Fruit fly (Drosophila melanogaster): ENCODE data around the gene S1P.

DNA sequence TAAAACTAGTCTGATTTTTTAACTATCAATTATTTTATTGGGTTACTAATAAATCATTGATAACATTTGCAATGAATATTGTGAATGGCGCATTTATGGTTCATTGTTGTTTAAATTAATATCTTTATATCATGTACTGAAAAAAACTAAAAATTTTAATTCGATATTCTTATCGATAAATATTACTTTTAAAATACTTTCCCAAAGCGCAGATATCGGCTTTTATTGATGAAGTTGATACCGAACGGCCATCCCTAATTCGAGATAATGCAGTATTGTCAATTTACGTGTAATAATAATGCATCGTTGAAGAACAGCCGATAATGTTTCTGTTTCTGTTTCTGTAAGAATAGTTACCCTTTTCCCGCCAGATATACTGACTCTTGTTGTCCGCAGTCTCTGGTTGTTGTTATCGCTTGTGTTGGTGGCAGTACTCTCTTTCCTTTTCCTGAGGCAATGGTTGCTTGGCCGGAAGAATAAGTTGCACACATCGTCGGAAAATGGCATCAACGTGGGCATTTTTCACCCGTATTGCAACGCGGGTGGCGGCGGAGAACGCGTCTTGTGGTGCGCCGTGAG, 8.9 kb upstream of the S1P start:
- TF ChIP-seq Myc (optimal IDR thresholded peaks at IDR 0.05) (no peak), h (optimal IDR thresholded peaks at IDR 0.05) (no peak), ttk (optimal IDR thresholded peaks at IDR 0.05) (no peak)

Measured in Kc167 (cell line).